Worm (Caenorhabditis elegans) whole organism, mixed stage, embryonic: Measurements from ENCODE around the gene prp-40.

Experiments
- ceh-39 ChIP-seq: fragments of 150-350 bp; optimal IDR thresholded peaks from 2 replicates; lab custom pipeline; 2014; ENCODE audit warnings: missing biosample characterization, missing genetic modification characterization
- cnd-1 ChIP-seq: fragments of 200-800 bp; sonication (Bioruptor generic); optimal IDR thresholded peaks from 2 replicates; lab custom pipeline; 2018; ENCODE audit warnings: mild to moderate bottlenecking, missing genetic modification characterization, missing compliant biosample characterization
- flh-1 ChIP-seq: fragments of 200-800 bp; sonication (Bioruptor generic); optimal IDR thresholded peaks from 2 replicates; lab custom pipeline; 2018; ENCODE audit warnings: mild to moderate bottlenecking, missing genetic modification characterization, moderate library complexity, missing compliant biosample characterization
- lin-32 ChIP-seq: fragments of 200-800 bp; sonication (Bioruptor generic); optimal IDR thresholded peaks from 2 replicates; lab custom pipeline; 2018; ENCODE audit warnings: mild to moderate bottlenecking, missing genetic modification characterization, missing compliant biosample characterization
- mep-1 ChIP-seq: fragments of 150-350 bp; optimal IDR thresholded peaks from 2 replicates; lab custom pipeline; 2017; ENCODE audit warnings: missing biosample characterization, missing genetic modification reagents, missing genetic modification characterization, inconsistent platforms
- nhr-12 ChIP-seq: fragments of 150-350 bp; optimal IDR thresholded peaks from 2 replicates; lab custom pipeline; 2014; ENCODE audit warnings: missing biosample characterization, missing genetic modification characterization
- nhr-237 ChIP-seq: fragments of 150-350 bp; optimal IDR thresholded peaks from 2 replicates; lab custom pipeline; 2014; ENCODE audit warnings: missing biosample characterization, missing genetic modification characterization
- snpc-4 ChIP-seq: fragments of 150-350 bp; optimal IDR thresholded peaks from 2 replicates; lab custom pipeline; 2014; ENCODE audit warnings: missing biosample characterization, missing genetic modification characterization
- sptf-1 ChIP-seq: sonication (generic microtip); optimal IDR thresholded peaks from 2 replicates; lab custom pipeline; 2017; ENCODE audit warnings: mild to moderate bottlenecking, missing genetic modification characterization, moderate library complexity, missing compliant biosample characterization
- unc-39 ChIP-seq: fragments of 150-350 bp; optimal IDR thresholded peaks from 2 replicates; lab custom pipeline; 2014; ENCODE audit warnings: missing biosample characterization, missing genetic modification characterization
- unc-62 ChIP-seq: fragments of 150-350 bp; optimal IDR thresholded peaks from 2 replicates; lab custom pipeline; 2014; ENCODE audit warnings: missing biosample characterization, missing genetic modification reagents, missing genetic modification characterization
- zip-8 ChIP-seq: fragments of 150-350 bp; optimal IDR thresholded peaks from 2 replicates; lab custom pipeline; 2014; ENCODE audit warnings: missing biosample characterization, missing genetic modification characterization

- no peak for TF ChIP-seq zip-8 (tag; lab: Kevin White, UChicago)
- no peak for TF ChIP-seq snpc-4 (tag; lab: Kevin White, UChicago)
- no peak for TF ChIP-seq sptf-1 (tag; lab: Kevin White, UChicago)
- no peak for TF ChIP-seq nhr-237 (tag; lab: Kevin White, UChicago)
- TF ChIP-seq mep-1 (tag; lab: Kevin White, UChicago), result no peak
- no peak for TF ChIP-seq unc-62 (GFP tag; lab: Kevin White, UChicago)
- no peak for TF ChIP-seq unc-39 (tag; lab: Kevin White, UChicago)
- no peak for TF ChIP-seq lin-32 (GFP tag; lab: Kevin White, UChicago)
- no peak for TF ChIP-seq nhr-12
- no peak for TF ChIP-seq cnd-1
- TF ChIP-seq ceh-39 (tag; lab: Kevin White, UChicago), result no peak
- no peak for TF ChIP-seq flh-1 (GFP tag; lab: Kevin White, UChicago)
Measured at ce11 chrIII:9501072-9501471, 20.8 kb upstream of the prp-40 start.
